Worm (Caenorhabditis elegans) whole organism, L4 larva: Measurements from ENCODE around the gene ugt-60.

ENCODE experiments used
- D1046.2 ChIP-seq: fragments of 200-800 bp; sonication (Bioruptor generic); IDR thresholded peaks from 2 replicates; pipeline ENCODE4 v1.3.6; 2022; ENCODE audit warnings: missing genetic modification characterization, missing compliant biosample characterization
- F26F4.8 ChIP-seq: fragments of 200-800 bp; sonication (Bioruptor generic); conservative IDR thresholded peaks from 2 replicates; pipeline ENCODE4 v1.3.6; 2022; ENCODE audit warnings: missing genetic modification characterization, missing compliant biosample characterization
- F44E2.7 ChIP-seq: fragments of 200-800 bp; sonication (Bioruptor generic); IDR thresholded peaks from 2 replicates; pipeline ENCODE4 v2.1.2; 2022; ENCODE audit warnings: missing genetic modification characterization, missing compliant biosample characterization
- Y5F2A.4 ChIP-seq: fragments of 200-800 bp; sonication (Bioruptor generic); optimal IDR thresholded peaks from 2 replicates; lab custom pipeline; 2018; ENCODE audit warnings: mild to moderate bottlenecking, missing genetic modification characterization, missing compliant biosample characterization
- ZK337.2 ChIP-seq: fragments of 200-800 bp; sonication (Bioruptor generic); IDR thresholded peaks from 2 replicates; pipeline ENCODE4 v1.3.6; 2022; ENCODE audit warnings: missing genetic modification reagents, missing genetic modification characterization, missing compliant biosample characterization
- aha-1 ChIP-seq: fragments of 150-350 bp; peaks from one replicate; lab custom pipeline; 2014; ENCODE audit warnings: missing biosample characterization, missing genetic modification characterization
- arid-1 ChIP-seq: fragments of 200-800 bp; sonication (Bioruptor generic); conservative IDR thresholded peaks from 2 replicates; pipeline ENCODE4 v1.3.6; 2022; ENCODE audit warnings: missing genetic modification reagents, missing genetic modification characterization, missing compliant biosample characterization
- ctbp-1 ChIP-seq: fragments of 200-800 bp; sonication (Bioruptor generic); IDR thresholded peaks from 2 replicates; pipeline ENCODE4 v1.3.6; 2022; ENCODE audit warnings: missing genetic modification reagents, missing genetic modification characterization, missing compliant biosample characterization
- daf-12 ChIP-seq: fragments of 150-350 bp; optimal IDR thresholded peaks from 2 replicates; lab custom pipeline; 2014; ENCODE audit warnings: missing biosample characterization, missing genetic modification reagents, missing genetic modification characterization
- daf-16 ChIP-seq, 3 experiments: sonication (generic microtip); optimal IDR thresholded peaks; 2 replicates each; lab custom pipeline; 2016 to 2017; ENCODE audit warnings: missing genetic modification characterization in 3 of 3, missing genetic modification reagents in 3 of 3, mild to moderate bottlenecking in 2 of 3, missing compliant biosample characterization in 2 of 3, missing biosample characterization in 1 of 3, moderate library complexity in 1 of 3
- dpl-1 ChIP-seq: fragments of 150-350 bp; optimal IDR thresholded peaks from 2 replicates; lab custom pipeline; 2014; ENCODE audit warnings: missing biosample characterization, missing genetic modification reagents, missing genetic modification characterization
- dve-1 ChIP-seq: sonication (generic microtip); optimal IDR thresholded peaks from 2 replicates; lab custom pipeline; 2017; ENCODE audit warnings: antibody characterized with exemption, mild to moderate bottlenecking, missing genetic modification characterization, missing compliant biosample characterization; ENCODE audit not compliant: insufficient read depth
- egl-27 ChIP-seq: sonication (generic microtip); optimal IDR thresholded peaks from 3 replicates; lab custom pipeline; 2017; ENCODE audit warnings: missing biosample characterization, missing genetic modification reagents, missing genetic modification characterization
- fkh-10 ChIP-seq: fragments of 150-350 bp; optimal IDR thresholded peaks from 2 replicates; lab custom pipeline; 2014; ENCODE audit warnings: missing biosample characterization, missing genetic modification reagents, missing genetic modification characterization
- fos-1 ChIP-seq: fragments of 150-350 bp; optimal IDR thresholded peaks from 2 replicates; lab custom pipeline; 2014; ENCODE audit warnings: missing biosample characterization, missing genetic modification characterization
- hlh-11 ChIP-seq: fragments of 200-800 bp; sonication (Bioruptor generic); optimal IDR thresholded peaks from 2 replicates; lab custom pipeline; 2018; ENCODE audit warnings: mild to moderate bottlenecking, missing genetic modification characterization, missing compliant biosample characterization
- hlh-30 ChIP-seq: sonication (generic microtip); optimal IDR thresholded peaks from 2 replicates; lab custom pipeline; 2017; ENCODE audit warnings: antibody characterized with exemption, mild to moderate bottlenecking, missing genetic modification characterization, missing compliant biosample characterization; ENCODE audit not compliant: insufficient read depth
- lin-15B ChIP-seq: fragments of 150-350 bp; sonication (generic microtip); optimal IDR thresholded peaks from 3 replicates; lab custom pipeline; 2014; ENCODE audit warnings: missing biosample characterization, missing genetic modification characterization
- lir-3 ChIP-seq: sonication (generic microtip); optimal IDR thresholded peaks from 2 replicates; lab custom pipeline; 2016; ENCODE audit warnings: mild to moderate bottlenecking, missing genetic modification characterization, missing compliant biosample characterization
- madf-5 ChIP-seq, 2 experiments: fragments of 200-800 bp; sonication (Bioruptor generic); IDR thresholded peaks; 2 replicates each; pipeline ENCODE4 v1.3.6; 2022; ENCODE audit warnings: missing compliant biosample characterization in 2 of 2, missing genetic modification characterization in 2 of 2
- mdl-1 ChIP-seq, 2 experiments: fragments of 150-350 bp in 1 of 2; sonication (generic microtip) in 1 of 2; optimal IDR thresholded peaks; 2 replicates each; lab custom pipeline; 2014 to 2017; ENCODE audit warnings: missing biosample characterization in 2 of 2, missing genetic modification characterization in 2 of 2
- mxl-3 ChIP-seq: fragments of 200-800 bp; sonication (Bioruptor generic); optimal IDR thresholded peaks from 2 replicates; lab custom pipeline; 2018; ENCODE audit warnings: mild to moderate bottlenecking, missing genetic modification characterization, missing compliant biosample characterization
- nhr-10 ChIP-seq: fragments of 150-350 bp; optimal IDR thresholded peaks from 2 replicates; lab custom pipeline; 2014; ENCODE audit warnings: missing biosample characterization, missing genetic modification characterization
- nhr-237 ChIP-seq: sonication (generic microtip); optimal IDR thresholded peaks from 2 replicates; lab custom pipeline; 2017; ENCODE audit warnings: missing biosample characterization, missing genetic modification characterization
- nhr-28 ChIP-seq: fragments of 150-350 bp; optimal IDR thresholded peaks from 2 replicates; lab custom pipeline; 2014; ENCODE audit warnings: missing biosample characterization, missing genetic modification characterization
- nhr-41 ChIP-seq: fragments of 200-800 bp; sonication (Bioruptor generic); IDR thresholded peaks from 2 replicates; pipeline ENCODE4 v1.3.6; 2022; ENCODE audit warnings: missing genetic modification reagents, missing genetic modification characterization, missing compliant biosample characterization
- nhr-42 ChIP-seq: fragments of 200-800 bp; sonication (Bioruptor generic); IDR thresholded peaks from 2 replicates; pipeline ENCODE4 v1.3.6; 2022; ENCODE audit warnings: missing genetic modification characterization, missing compliant biosample characterization
- nhr-48 ChIP-seq: sonication (generic microtip); optimal IDR thresholded peaks from 2 replicates; lab custom pipeline; 2016; ENCODE audit warnings: mild to moderate bottlenecking, missing genetic modification characterization, missing compliant biosample characterization
- nhr-77 ChIP-seq: fragments of 150-350 bp; optimal IDR thresholded peaks from 2 replicates; lab custom pipeline; 2014; ENCODE audit warnings: missing biosample characterization, missing genetic modification characterization
- snpc-1.2 ChIP-seq: fragments of 200-800 bp; sonication (Bioruptor generic); IDR thresholded peaks from 2 replicates; pipeline ENCODE4 v1.3.6; 2022; ENCODE audit warnings: missing genetic modification reagents, missing genetic modification characterization, missing compliant biosample characterization
- spr-3 ChIP-seq: fragments of 200-800 bp; sonication (Bioruptor generic); optimal IDR thresholded peaks from 2 replicates; lab custom pipeline; 2018; ENCODE audit warnings: mild to moderate bottlenecking, missing genetic modification characterization, missing compliant biosample characterization
- tag-97 ChIP-seq: fragments of 200-800 bp; sonication (Bioruptor generic); IDR thresholded peaks from 2 replicates; pipeline ENCODE4 v1.3.6; 2022; ENCODE audit warnings: missing genetic modification characterization, missing compliant biosample characterization
- unc-62 ChIP-seq, 3 experiments: fragments of 150-350 bp in 1 of 3; sonication (generic microtip); optimal IDR thresholded peaks in 2 of 3; peaks in 1 of 3; 1 replicate in 1 of 3; 2 replicates in 2 of 3; lab custom pipeline; 2014 to 2017; ENCODE audit warnings: missing biosample characterization in 3 of 3, missing genetic modification characterization in 3 of 3, missing genetic modification reagents in 3 of 3, missing genotype in 1 of 3
- vab-7 ChIP-seq: fragments of 200-800 bp; sonication (Bioruptor generic); IDR thresholded peaks from 2 replicates; pipeline ENCODE4 v1.3.6; 2022; ENCODE audit warnings: missing genetic modification reagents, missing genetic modification characterization, missing compliant biosample characterization
- zag-1 ChIP-seq: fragments of 150-350 bp; optimal IDR thresholded peaks from 2 replicates; lab custom pipeline; 2014; ENCODE audit warnings: missing biosample characterization, missing genetic modification characterization
- zfp-2 ChIP-seq: sonication (generic microtip); optimal IDR thresholded peaks from 2 replicates; lab custom pipeline; 2016; ENCODE audit warnings: mild to moderate bottlenecking, missing genetic modification characterization, missing compliant biosample characterization
- zip-2 ChIP-seq: fragments of 150-350 bp; optimal IDR thresholded peaks from 2 replicates; lab custom pipeline; 2014; ENCODE audit warnings: missing biosample characterization, missing genetic modification characterization
- ztf-11 ChIP-seq: fragments of 150-350 bp; optimal IDR thresholded peaks from 2 replicates; lab custom pipeline; 2014; ENCODE audit warnings: missing biosample characterization, missing genetic modification characterization

Gene ugt-60

DNA sequence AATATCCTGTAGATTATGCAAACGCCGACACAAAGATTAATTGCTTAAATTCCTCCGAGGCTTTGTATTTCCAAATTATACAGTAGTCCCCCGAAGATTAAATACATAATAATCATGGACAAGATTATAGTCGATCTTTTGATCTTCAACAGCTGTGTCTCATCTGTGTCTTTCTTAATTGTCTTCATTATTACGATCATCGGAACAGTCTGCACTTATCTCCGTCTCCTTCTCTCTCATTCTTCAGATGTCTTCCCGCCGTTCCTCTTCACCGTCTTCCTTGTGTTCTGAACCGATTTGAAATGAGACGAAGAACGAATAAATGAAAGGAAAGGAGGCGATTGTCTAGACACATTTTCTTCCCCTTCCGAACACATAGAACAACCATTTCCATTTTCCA, 17.7 kb downstream of the ugt-60 start:
- peak; percentile 59 for TF ChIP-seq nhr-48 (tag; lab: Kevin White, UChicago)
- TF ChIP-seq zip-2: no peak

DNA sequence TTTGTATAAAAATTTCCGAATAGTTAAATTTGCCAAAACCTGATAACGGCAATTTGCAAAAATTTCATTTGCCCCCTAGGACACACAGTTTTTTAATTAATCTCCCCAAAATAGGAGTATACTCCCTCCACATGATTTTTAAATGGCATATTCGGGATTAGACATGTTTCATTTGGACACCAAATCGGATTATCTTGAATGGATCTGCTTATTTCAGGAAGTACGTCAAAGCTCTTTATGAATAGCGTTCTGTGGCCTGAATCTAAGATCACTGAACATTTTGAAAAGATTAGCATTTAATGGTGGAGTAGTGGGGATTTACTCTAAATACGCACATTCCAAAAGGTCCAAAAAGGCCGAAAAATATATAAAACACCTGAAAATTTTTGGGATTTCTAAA, 20.3 kb downstream of the ugt-60 start:
- TF ChIP-seq ZK337.2 (GFP tag; lab: Robert Waterston, UW) (no peak), snpc-1.2 (GFP tag; lab: Robert Waterston, UW) (no peak), ctbp-1 (GFP tag; lab: Robert Waterston, UW) (no peak), tag-97 (GFP tag; lab: Robert Waterston, UW) (no peak), Y5F2A.4 (GFP tag; lab: Kevin White, UChicago) (no peak), nhr-10 (tag; lab: Kevin White, UChicago) (no peak), nhr-41 (GFP tag; lab: Robert Waterston, UW) (no peak)

- TF ChIP-seq nhr-237 (tag; lab: Kevin White, UChicago) (no peak), ztf-11 (no peak)
Measured at ce11 chrIII:9655802-9656201, 23.0 kb downstream of the ugt-60 start, which contains the start of gene C15H7.4. TSS of gene C15H7.4 (minus strand) at chrIII:9655902.

DNA sequence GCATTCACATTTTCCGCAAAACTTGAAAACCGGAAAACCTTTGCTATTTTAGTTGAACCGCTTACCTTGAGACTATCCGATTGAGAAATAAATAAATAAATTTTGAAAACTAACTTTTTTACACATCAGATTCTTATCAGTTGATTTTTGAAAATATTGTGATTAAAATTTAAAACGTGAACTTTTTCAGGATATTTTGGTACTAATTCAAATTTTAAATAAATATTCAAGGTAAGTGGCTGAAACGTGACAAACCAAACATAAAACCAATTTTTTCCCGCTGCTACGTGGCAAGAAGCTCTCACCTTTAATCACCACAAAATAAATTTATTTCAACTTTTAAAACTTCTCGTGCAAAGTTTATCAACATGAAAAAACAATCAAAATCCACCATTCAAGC, 27.0 kb downstream of the ugt-60 start, which contains the start of gene C15H7.3:
C15H7.3 (minus strand) TSS at position 101 of the 400 bp plus-strand sequence.
- TF ChIP-seq egl-27 (tag; lab: Kevin White, UChicago): no peak
- no peak for TF ChIP-seq spr-3 (GFP tag; lab: Kevin White, UChicago)
- no peak for TF ChIP-seq F44E2.7 (GFP tag; lab: Robert Waterston, UW)
- no peak for TF ChIP-seq lir-3 (tag; lab: Kevin White, UChicago)
- no peak for TF ChIP-seq D1046.2
- TF ChIP-seq dve-1 (tag; lab: Kevin White, UChicago): no peak
- TF ChIP-seq fos-1: no peak
- TF ChIP-seq nhr-41 (GFP tag; lab: Robert Waterston, UW): no peak
- TF ChIP-seq daf-12: no peak
- no peak for TF ChIP-seq zfp-2 (tag; lab: Kevin White, UChicago)
- no peak for TF ChIP-seq zag-1 (tag; lab: Kevin White, UChicago)
- no peak for TF ChIP-seq daf-16 (GFP tag; optimal IDR thresholded peaks at IDR 0.05; lab: Kevin White, UChicago)
- no peak for TF ChIP-seq daf-16 (tag; optimal IDR thresholded peaks at IDR 0.05; lab: Kevin White, UChicago)
- no peak for TF ChIP-seq nhr-77 (tag; lab: Kevin White, UChicago)
- no peak for TF ChIP-seq F26F4.8
- no peak for TF ChIP-seq nhr-42

ce11 chrIII:9646440-9647021, 32.3 kb downstream of the ugt-60 start:
- TF ChIP-seq hlh-30 (tag; lab: Kevin White, UChicago): peak; percentile 43
- TF ChIP-seq arid-1 (GFP tag; lab: Robert Waterston, UW): no peak
- TF ChIP-seq mdl-1 (tag; optimal IDR thresholded peaks at IDR 0.05; lab: Kevin White, UChicago): peak in 1 of 2 experiments; percentile 19
- peak; percentile 34 for TF ChIP-seq mxl-3 (GFP tag; lab: Kevin White, UChicago)
- TF ChIP-seq unc-62 (GFP tag; optimal IDR thresholded peaks at IDR 0.05 in 1 of 2; lab: Kevin White, UChicago): peak in 1 of 2 experiments; percentile 93
- no peak for TF ChIP-seq unc-62 (tag; optimal IDR thresholded peaks at IDR 0.05; lab: Kevin White, UChicago)
- TF ChIP-seq lin-15B (tag; lab: Kevin White, UChicago): no peak
- no peak for TF ChIP-seq fkh-10 (GFP tag; lab: Kevin White, UChicago)
- TF ChIP-seq hlh-11 (tag; lab: Kevin White, UChicago): peak; percentile 21
- no peak for TF ChIP-seq vab-7 (GFP tag; lab: Robert Waterston, UW)
- no peak for TF ChIP-seq zag-1 (tag; lab: Kevin White, UChicago)
- no peak for TF ChIP-seq madf-5 (GFP tag; IDR thresholded peaks at IDR 0.05; lab: Robert Waterston, UW)
- peak; percentile 23 for TF ChIP-seq aha-1
- TF ChIP-seq nhr-28 (tag; lab: Kevin White, UChicago): peak; percentile 53
- no peak for TF ChIP-seq dpl-1 (GFP tag; lab: Kevin White, UChicago)
